Fruit fly (Drosophila melanogaster) whole organism, embryonic: ENCODE measurements around the gene CG7011.

Experiments
- Asciz ChIP-seq: fragments of 200-800 bp; sonication (Bioruptor generic); optimal IDR thresholded peaks from 2 replicates; lab custom pipeline; 2017; ENCODE audit warnings: missing biosample characterization, mild to moderate bottlenecking, missing genetic modification characterization, missing genetic modification reagents
- Blimp-1 ChIP-seq: fragments of 200-800 bp; sonication (Bioruptor generic); optimal IDR thresholded peaks from 3 replicates; lab custom pipeline; 2018; ENCODE audit warnings: missing biosample characterization, missing genetic modification characterization, mild to moderate bottlenecking, moderate library complexity, missing genetic modification reagents
- CG10209 ChIP-seq: fragments of 200-800 bp; sonication (Bioruptor generic); optimal IDR thresholded peaks from 3 replicates; lab custom pipeline; 2017; ENCODE audit warnings: missing biosample characterization, mild to moderate bottlenecking, missing genetic modification characterization, missing genetic modification reagents
- CG10431 ChIP-seq: fragments of 200-800 bp; sonication (Bioruptor generic); optimal IDR thresholded peaks from 3 replicates; lab custom pipeline; 2018; ENCODE audit warnings: missing biosample characterization, mild to moderate bottlenecking, missing genetic modification characterization
- CG12744 ChIP-seq: fragments of 200-800 bp; sonication (Bioruptor generic); optimal IDR thresholded peaks from 2 replicates; lab custom pipeline; 2016; ENCODE audit warnings: missing biosample characterization, missing genetic modification characterization
- CG12769 ChIP-seq: fragments of 200-800 bp; sonication (Bioruptor generic); optimal IDR thresholded peaks from 2 replicates; lab custom pipeline; 2019; ENCODE audit warnings: missing biosample characterization, mild to moderate bottlenecking, missing genetic modification characterization, moderate library complexity
- CG17186 ChIP-seq: fragments of 200-800 bp; sonication (Bioruptor generic); optimal IDR thresholded peaks from 3 replicates; lab custom pipeline; 2017; ENCODE audit warnings: missing biosample characterization, missing genetic modification reagents, missing genetic modification characterization
- CG17612 ChIP-seq: fragments of 200-800 bp; sonication (Bioruptor generic); IDR thresholded peaks from 2 replicates; pipeline ENCODE4 v1.3.6; 2022; ENCODE audit warnings: missing biosample characterization, missing genetic modification characterization
- CG18619 ChIP-seq: fragments of 200-800 bp; sonication (Bioruptor generic); optimal IDR thresholded peaks from 3 replicates; lab custom pipeline; 2017; ENCODE audit warnings: missing biosample characterization, mild to moderate bottlenecking, missing genetic modification characterization
- CG2116 ChIP-seq: fragments of 200-800 bp; sonication (Bioruptor generic); optimal IDR thresholded peaks from 3 replicates; lab custom pipeline; 2018; ENCODE audit warnings: missing biosample characterization, mild to moderate bottlenecking, missing genetic modification characterization
- CG30431 ChIP-seq: fragments of 200-800 bp; sonication (Bioruptor generic); optimal IDR thresholded peaks from 2 replicates; lab custom pipeline; 2017; ENCODE audit warnings: missing biosample characterization, missing genetic modification characterization
- CG31224 ChIP-seq: fragments of 200-800 bp; sonication (Bioruptor generic); IDR thresholded peaks from 2 replicates; pipeline ENCODE4 v1.3.6; 2022; ENCODE audit warnings: missing biosample characterization, missing genetic modification characterization
- CG31365 ChIP-seq: fragments of 200-800 bp; sonication (Bioruptor generic); optimal IDR thresholded peaks from 2 replicates; lab custom pipeline; 2018; ENCODE audit warnings: missing biosample characterization, mild to moderate bottlenecking, missing genetic modification characterization
- CG33213 ChIP-seq: fragments of 200-800 bp; sonication (Bioruptor generic); optimal IDR thresholded peaks from 3 replicates; lab custom pipeline; 2016; ENCODE audit warnings: missing biosample characterization, missing genetic modification characterization
- CG3407 ChIP-seq: fragments of 200-800 bp; sonication (Bioruptor generic); optimal IDR thresholded peaks from 2 replicates; lab custom pipeline; 2018; ENCODE audit warnings: missing biosample characterization, mild to moderate bottlenecking, missing genetic modification characterization
- CG3726 ChIP-seq: fragments of 200-800 bp; sonication (Bioruptor generic); IDR thresholded peaks from 3 replicates; pipeline ENCODE4, ENCODE4 v1.3.6; 2022; ENCODE audit warnings: missing biosample characterization, missing genetic modification characterization
- CG3847 ChIP-seq: fragments of 200-800 bp; sonication (Bioruptor generic); IDR thresholded peaks from 2 replicates; pipeline ENCODE4 v1.3.6; 2022; ENCODE audit warnings: missing biosample characterization, missing genetic modification characterization
- CG3995 ChIP-seq: fragments of 200-800 bp; sonication (Bioruptor generic); optimal IDR thresholded peaks from 3 replicates; lab custom pipeline; 2016; ENCODE audit warnings: missing biosample characterization, missing genetic modification characterization
- CG4854 ChIP-seq: fragments of 200-800 bp; sonication (Bioruptor generic); optimal IDR thresholded peaks from 2 replicates; lab custom pipeline; 2016; ENCODE audit warnings: missing biosample characterization, missing genetic modification characterization, inconsistent platforms
- CG6654 ChIP-seq: fragments of 200-800 bp; sonication (Bioruptor generic); optimal IDR thresholded peaks from 2 replicates; lab custom pipeline; 2017; ENCODE audit warnings: missing biosample characterization, mild to moderate bottlenecking, missing genetic modification characterization
- CG8089 ChIP-seq: fragments of 200-800 bp; sonication (Bioruptor generic); optimal IDR thresholded peaks from 3 replicates; lab custom pipeline; 2016; ENCODE audit warnings: missing biosample characterization, missing genetic modification characterization
- CG9932 ChIP-seq: fragments of 200-800 bp; sonication (Bioruptor generic); IDR thresholded peaks from 2 replicates; pipeline ENCODE4 v1.3.6; 2022; ENCODE audit warnings: missing biosample characterization, missing genetic modification characterization
- Chrac-16 ChIP-seq: fragments of 200-800 bp; sonication (Bioruptor generic); optimal IDR thresholded peaks from 3 replicates; lab custom pipeline; 2016; ENCODE audit warnings: missing biosample characterization, missing genetic modification characterization
- CoRest ChIP-seq: fragments of 200-800 bp; sonication (Bioruptor generic); optimal IDR thresholded peaks from 3 replicates; lab custom pipeline; 2018; ENCODE audit warnings: missing biosample characterization, mild to moderate bottlenecking, missing genetic modification characterization, moderate library complexity
- Elba2 ChIP-seq: fragments of 200-800 bp; sonication (Bioruptor generic); optimal IDR thresholded peaks from 3 replicates; lab custom pipeline; 2016; ENCODE audit warnings: missing biosample characterization, missing genetic modification characterization
- HLHmδ ChIP-seq: fragments of 200-800 bp; sonication (Bioruptor generic); optimal IDR thresholded peaks from 2 replicates; lab custom pipeline; 2018; ENCODE audit warnings: missing biosample characterization, mild to moderate bottlenecking, missing genetic modification characterization, moderate library complexity
- Hr78 ChIP-seq, 2 experiments: fragments of 200-800 bp in 1 of 2; fragments of >200 bp in 1 of 2; sonication (Bioruptor generic) in 1 of 2; optimal IDR thresholded peaks; 2 replicates each; lab custom pipeline; 2017 to 2019; ENCODE audit warnings: missing biosample characterization in 2 of 2, missing genetic modification characterization in 2 of 2, mild to moderate bottlenecking in 1 of 2, moderate library complexity in 1 of 2
- MBD-R2 ChIP-seq: fragments of 200-800 bp; sonication (Bioruptor generic); IDR thresholded peaks from 2 replicates; pipeline ENCODE4 v1.3.6; 2022; ENCODE audit warnings: missing biosample characterization, missing genetic modification characterization
- Med ChIP-seq: fragments of 200-800 bp; sonication (Bioruptor generic); peaks from one replicate; lab custom pipeline; 2016; ENCODE audit warnings: missing biosample characterization, missing genetic modification characterization, mild to moderate bottlenecking, inconsistent platforms, moderate library complexity
- Mes4 ChIP-seq: fragments of 200-800 bp; sonication (Bioruptor generic); optimal IDR thresholded peaks from 2 replicates; lab custom pipeline; 2016; ENCODE audit warnings: missing biosample characterization, missing genetic modification characterization
- Mrtf ChIP-seq: fragments of 200-800 bp; sonication (Bioruptor generic); IDR thresholded peaks from 3 replicates; pipeline ENCODE4 v1.3.6; 2022; ENCODE audit warnings: missing biosample characterization, missing genetic modification characterization
- NK7.1 ChIP-seq: fragments of 200-800 bp; sonication (Bioruptor generic); optimal IDR thresholded peaks from 3 replicates; lab custom pipeline; 2016; ENCODE audit warnings: missing biosample characterization, missing genetic modification characterization
- Nf-YB ChIP-seq: fragments of 200-800 bp; sonication (Bioruptor generic); optimal IDR thresholded peaks from 3 replicates; lab custom pipeline; 2019; ENCODE audit warnings: missing biosample characterization, mild to moderate bottlenecking, missing genetic modification characterization, moderate library complexity
- PHDP ChIP-seq: fragments of 200-800 bp; sonication (Bioruptor generic); optimal IDR thresholded peaks from 3 replicates; lab custom pipeline; 2018; ENCODE audit warnings: missing biosample characterization, mild to moderate bottlenecking, missing genetic modification characterization, moderate library complexity
- Xbp1 ChIP-seq: fragments of 200-800 bp; sonication (Bioruptor generic); optimal IDR thresholded peaks from 3 replicates; lab custom pipeline; 2016; ENCODE audit warnings: missing biosample characterization, mild to moderate bottlenecking, missing genetic modification characterization
- ato ChIP-seq: fragments of 200-800 bp; sonication (Bioruptor generic); IDR thresholded peaks from 2 replicates; pipeline ENCODE4 v1.3.6; 2022; ENCODE audit warnings: missing biosample characterization, missing genetic modification characterization; ENCODE audit not compliant: partially characterized antibody
- crol ChIP-seq: fragments of 200-800 bp; sonication (Bioruptor generic); IDR thresholded peaks from 2 replicates; pipeline ENCODE4 v1.3.6; 2022; ENCODE audit warnings: missing biosample characterization, missing genetic modification characterization
- dpn ChIP-seq, 2 experiments: fragments of 200-800 bp; sonication (Bioruptor generic); optimal IDR thresholded peaks; 3 replicates each; lab custom pipeline; 2016; ENCODE audit warnings: missing biosample characterization in 2 of 2, missing genetic modification characterization in 2 of 2
- dysf ChIP-seq: fragments of 200-800 bp; sonication (Bioruptor generic); IDR thresholded peaks from 3 replicates; pipeline ENCODE4 v1.3.6; 2022; ENCODE audit warnings: missing biosample characterization, missing genetic modification characterization
- ems ChIP-seq: fragments of 200-800 bp; sonication (Bioruptor generic); optimal IDR thresholded peaks from 3 replicates; lab custom pipeline; 2016; ENCODE audit warnings: missing biosample characterization, missing genetic modification characterization
- fd96Cb ChIP-seq: fragments of 200-800 bp; sonication (Bioruptor generic); optimal IDR thresholded peaks from 2 replicates; lab custom pipeline; 2018; ENCODE audit warnings: missing biosample characterization, mild to moderate bottlenecking, missing genetic modification characterization, moderate library complexity
- ftz-f1 ChIP-seq: fragments of 200-800 bp; sonication (Bioruptor generic); optimal IDR thresholded peaks from 2 replicates; lab custom pipeline; 2016; ENCODE audit warnings: missing biosample characterization, missing genetic modification characterization
- gsb ChIP-seq: fragments of 200-800 bp; sonication (Bioruptor generic); IDR thresholded peaks from 2 replicates; pipeline ENCODE4 v1.3.6; 2022; ENCODE audit warnings: missing biosample characterization, missing genetic modification characterization
- hb ChIP-seq: fragments of 200-800 bp; sonication (Bioruptor generic); IDR thresholded peaks from 3 replicates; pipeline ENCODE4 v1.3.6; 2022; ENCODE audit warnings: missing biosample characterization, missing genetic modification characterization; ENCODE audit not compliant: partially characterized antibody
- pros ChIP-seq: fragments of 200-800 bp; sonication (Bioruptor generic); optimal IDR thresholded peaks from 3 replicates; lab custom pipeline; 2019; ENCODE audit warnings: missing biosample characterization, mild to moderate bottlenecking, missing genetic modification characterization, moderate library complexity
- psq ChIP-seq: fragments of 200-800 bp; sonication (Bioruptor generic); optimal IDR thresholded peaks from 2 replicates; lab custom pipeline; 2017; ENCODE audit warnings: missing biosample characterization, missing genetic modification characterization
- shn ChIP-seq: fragments of 200-800 bp; sonication (Bioruptor generic); optimal IDR thresholded peaks from 3 replicates; lab custom pipeline; 2016; ENCODE audit warnings: missing biosample characterization, missing genetic modification characterization
- ssp ChIP-seq: fragments of 200-800 bp; sonication (Bioruptor generic); IDR thresholded peaks from 2 replicates; pipeline ENCODE4 v1.3.6; 2022; ENCODE audit warnings: missing biosample characterization, missing genetic modification characterization
- wor ChIP-seq: fragments of 200-800 bp; sonication (Bioruptor generic); IDR thresholded peaks from 2 replicates; pipeline ENCODE4 v1.3.6; 2022; ENCODE audit warnings: missing biosample characterization, missing genetic modification characterization

Gene CG7011

dm6 chr3L:15142004-15142890 lies 21.2 kb downstream of the CG7011 start, which contains the start of gene Pdi (continued):
- TF ChIP-seq CG12769: peak; percentile 43
- peak; percentile 62 for TF ChIP-seq CG2116
- peak; percentile 91 for TF ChIP-seq Med
- TF ChIP-seq fd96Cb: no peak
- no peak for TF ChIP-seq CG18619
- TF ChIP-seq NK7.1 (GFP tag; lab: Kevin White, UChicago): peak; percentile 6
- no peak for TF ChIP-seq Elba2 (GFP tag; lab: Kevin White, UChicago)
- no peak for TF ChIP-seq CG17612 (GFP tag; lab: Robert Waterston, UW)
- no peak for TF ChIP-seq CG9932 (GFP tag; lab: Robert Waterston, UW)
- peak; percentile 25; the same call in 1 of the 2 replicates for TF ChIP-seq ssp (GFP tag; lab: Robert Waterston, UW)
- no peak for TF ChIP-seq CG31224 (GFP tag; lab: Robert Waterston, UW)
- peak; percentile 24 for TF ChIP-seq CG3995 (GFP tag; lab: Kevin White, UChicago)
- TF ChIP-seq CG6654 (GFP tag; lab: Kevin White, UChicago): no peak
- peak; percentile 29; the same call in 1 of the 2 replicates for TF ChIP-seq MBD-R2 (GFP tag; lab: Robert Waterston, UW)
- TF ChIP-seq ftz-f1: peak; percentile 28
- no peak for TF ChIP-seq Mrtf (GFP tag; lab: Robert Waterston, UW)
- peak; percentile 44 for TF ChIP-seq PHDP (tag; lab: Kevin White, UChicago)
- TF ChIP-seq hb (GFP tag; lab: Robert Waterston, UW): peak; percentile 67
- TF ChIP-seq CG10209 (GFP tag; lab: Kevin White, UChicago): no peak
- TF ChIP-seq Blimp-1 (GFP tag; lab: Kevin White, UChicago): peak; percentile 24
- TF ChIP-seq shn (GFP tag; lab: Kevin White, UChicago): peak; percentile 41
- TF ChIP-seq Chrac-16 (GFP tag; lab: Kevin White, UChicago): no peak
- no peak for TF ChIP-seq psq (GFP tag; lab: Kevin White, UChicago)
- no peak for TF ChIP-seq Mes4 (GFP tag; lab: Kevin White, UChicago)
- TF ChIP-seq CG31365 (tag; lab: Kevin White, UChicago): peak; percentile 13
- no peak for TF ChIP-seq dysf (GFP tag; lab: Robert Waterston, UW)
- TF ChIP-seq CG8089 (GFP tag; lab: Kevin White, UChicago): no peak
- TF ChIP-seq CG4854 (GFP tag; lab: Kevin White, UChicago): peak; percentile 12
- no peak for TF ChIP-seq CG3726 (GFP tag; lab: Robert Waterston, UW)
- TF ChIP-seq Asciz (GFP tag; lab: Kevin White, UChicago): no peak
- TF ChIP-seq crol (GFP tag; lab: Robert Waterston, UW): 0 out of 2 replicates have a peak, but pooled peaks have one; percentile 5
- TF ChIP-seq CG10431 (GFP tag; lab: Kevin White, UChicago): no peak
- TF ChIP-seq ems: peak; percentile 35
- peak; percentile 54 for TF ChIP-seq ato (GFP tag; lab: Robert Waterston, UW)
- TF ChIP-seq Xbp1 (GFP tag; lab: Kevin White, UChicago): peak; percentile 84
- TF ChIP-seq CG12744 (GFP tag; lab: Kevin White, UChicago): no peak
- TF ChIP-seq Nf-YB (GFP tag; lab: Kevin White, UChicago): peak; percentile 12
- no peak for TF ChIP-seq wor (GFP tag; lab: Robert Waterston, UW)
- TF ChIP-seq CG30431: no peak
- TF ChIP-seq CG33213: peak; percentile 69
- TF ChIP-seq CoRest (tag; lab: Kevin White, UChicago): peak; percentile 52
- TF ChIP-seq CG3407 (GFP tag; lab: Kevin White, UChicago): peak; percentile 25
- TF ChIP-seq HLHmδ (GFP tag; lab: Kevin White, UChicago): peak; percentile 34
- TF ChIP-seq CG3847 (GFP tag; lab: Robert Waterston, UW): no peak
- TF ChIP-seq Hr78 (GFP tag; optimal IDR thresholded peaks at IDR 0.05; lab: Kevin White, UChicago): peak in 1 of 2 experiments; percentile 99
- TF ChIP-seq dpn (GFP tag; optimal IDR thresholded peaks at IDR 0.05; lab: Kevin White, UChicago): peak in 1 of 2 experiments; percentile 51
- no peak for TF ChIP-seq gsb (GFP tag; lab: Robert Waterston, UW)
- TF ChIP-seq CG17186: peak; percentile 56
- TF ChIP-seq pros (GFP tag; lab: Kevin White, UChicago): no peak
